Fruit fly (Drosophila melanogaster): ENCODE data around the gene CCT1.

CCT1 gene

DNA sequence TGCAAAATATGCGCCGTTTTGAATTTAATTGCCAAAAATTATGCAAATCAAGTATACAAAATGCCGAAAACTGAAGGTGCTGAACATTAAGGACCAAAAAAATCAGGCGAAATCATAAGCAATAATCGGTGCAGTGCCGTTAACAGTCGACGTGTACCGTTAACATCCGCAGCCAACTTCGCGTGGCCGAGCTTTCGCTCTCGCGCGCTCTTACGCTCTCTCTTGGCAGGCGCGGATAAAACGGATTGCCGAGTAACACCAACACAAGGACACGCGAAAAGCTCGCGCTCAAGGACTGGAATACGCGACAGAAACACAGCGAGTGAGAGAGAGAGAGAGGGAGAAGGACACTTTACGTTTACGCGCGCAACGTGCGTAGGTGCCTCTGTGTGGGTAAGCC lies 21.2 kb downstream of the CCT1 start:
- TF ChIP-seq noc (tag; optimal IDR thresholded peaks at IDR 0.05): no peak

DNA sequence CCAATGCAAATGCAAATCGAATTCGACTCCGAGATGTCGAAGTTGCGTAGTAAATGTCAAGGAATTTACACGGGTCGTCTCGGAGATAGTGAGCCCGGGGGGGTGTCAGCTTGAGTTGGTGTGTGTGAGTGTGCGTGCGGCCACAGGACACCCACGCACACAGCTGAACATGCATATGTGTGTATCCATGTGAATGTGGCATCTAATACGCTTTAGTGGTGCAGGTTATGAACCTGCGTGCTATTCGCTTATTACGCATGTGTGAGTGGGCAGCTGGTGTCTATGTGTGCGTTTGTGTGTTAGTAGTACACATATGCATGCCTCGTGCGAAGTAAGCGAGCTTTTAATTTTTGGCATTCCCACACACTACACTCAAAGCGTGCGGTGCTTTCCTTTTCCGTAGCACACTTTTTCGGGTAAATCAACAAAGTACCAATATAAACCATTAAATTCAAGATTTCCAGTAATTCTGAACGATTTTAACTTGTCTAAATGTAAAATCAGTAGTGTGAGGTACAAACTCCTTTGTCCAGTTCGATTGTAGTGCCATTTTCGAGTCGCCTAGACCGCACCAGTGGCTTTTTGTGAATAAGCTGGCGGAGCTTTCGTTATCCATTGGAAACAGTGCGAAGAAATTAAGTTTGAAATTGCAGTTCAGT lies 22.3 kb downstream of the CCT1 start:
- peak; percentile 54 for TF ChIP-seq noc (tag; optimal IDR thresholded peaks at IDR 0.05)

dm6 chr3R:22467939-22468571 lies 23.2 kb downstream of the CCT1 start, which contains the start of the genes CG5377 and Nrx-1:
Gene CG5377, minus strand, starts transcription at chr3R:22468157.
Gene Nrx-1, plus strand, starts transcription at chr3R:22468512.
- no peak for TF ChIP-seq noc (tag; optimal IDR thresholded peaks at IDR 0.05)

DNA sequence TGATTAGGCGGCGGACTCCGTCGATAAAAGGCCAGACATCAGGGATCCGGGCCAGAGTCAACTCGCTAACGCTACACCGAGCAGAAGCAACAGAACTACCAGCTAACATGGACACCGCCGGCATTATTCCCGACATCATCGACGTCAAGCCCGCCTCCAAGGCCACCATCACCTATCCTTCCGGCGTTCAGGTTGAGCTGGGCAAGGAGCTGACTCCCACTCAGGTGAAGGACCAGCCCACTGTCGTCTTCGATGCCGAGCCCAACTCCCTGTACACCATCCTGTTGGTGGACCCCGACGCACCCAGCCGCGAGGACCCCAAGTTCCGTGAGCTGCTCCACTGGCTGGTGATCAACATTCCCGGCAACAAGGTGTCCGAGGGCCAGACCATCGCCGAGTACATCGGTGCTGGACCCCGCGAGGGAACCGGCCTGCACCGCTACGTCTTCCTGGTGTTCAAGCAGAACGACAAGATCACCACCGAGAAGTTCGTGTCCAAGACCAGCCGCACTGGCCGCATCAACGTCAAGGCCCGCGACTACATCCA lies 25.2 kb downstream of the CCT1 start, which contains the start of gene Pebp1:
Gene Pebp1, plus strand, starts transcription at position 51 of the 547 bp plus-strand sequence.
- TF ChIP-seq noc (tag; optimal IDR thresholded peaks at IDR 0.05): no peak

dm6 chr3R:22465138-22465537 lies 26.1 kb downstream of the CCT1 start:
- no peak for TF ChIP-seq noc (tag; optimal IDR thresholded peaks at IDR 0.05)

DNA sequence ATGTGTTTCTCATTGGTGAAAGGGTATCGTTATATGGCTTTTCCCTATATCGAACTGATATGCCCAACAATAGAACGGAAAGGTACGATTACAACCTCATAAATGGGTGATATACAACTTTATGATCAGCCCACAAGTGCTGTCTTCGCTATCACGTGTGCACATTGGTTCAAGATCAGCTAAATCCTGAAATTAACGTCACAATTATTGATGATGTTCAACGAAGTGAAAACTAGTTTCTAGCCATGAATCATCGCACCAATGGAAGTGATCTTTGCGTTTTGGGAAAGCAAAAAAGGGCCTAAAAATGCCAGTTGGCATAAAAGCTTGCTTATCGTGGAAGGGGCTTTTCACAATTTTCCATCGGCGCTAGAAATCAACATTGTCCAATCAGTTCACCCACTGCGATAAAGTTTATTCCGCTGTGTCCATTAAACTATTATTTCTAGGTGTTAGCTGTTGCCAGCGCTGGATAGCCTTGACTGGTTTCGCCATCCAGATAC lies 26.6 kb downstream of the CCT1 start, which contains the start of gene CG7054:
Gene CG7054, plus strand, starts transcription at position 375 of the 503 bp plus-strand sequence.
- TF ChIP-seq noc (tag; optimal IDR thresholded peaks at IDR 0.05): peak; percentile 73

- TF ChIP-seq noc (tag; optimal IDR thresholded peaks at IDR 0.05): no peak
Measured at dm6 chr3R:22461673-22462585, 29.3 kb downstream of the CCT1 start, which contains the start of the genes Rpn7 and AP-2mu. Gene Rpn7, minus strand, starts transcription at chr3R:22462054. Gene AP-2mu, plus strand, starts transcription at chr3R:22462455.

DNA sequence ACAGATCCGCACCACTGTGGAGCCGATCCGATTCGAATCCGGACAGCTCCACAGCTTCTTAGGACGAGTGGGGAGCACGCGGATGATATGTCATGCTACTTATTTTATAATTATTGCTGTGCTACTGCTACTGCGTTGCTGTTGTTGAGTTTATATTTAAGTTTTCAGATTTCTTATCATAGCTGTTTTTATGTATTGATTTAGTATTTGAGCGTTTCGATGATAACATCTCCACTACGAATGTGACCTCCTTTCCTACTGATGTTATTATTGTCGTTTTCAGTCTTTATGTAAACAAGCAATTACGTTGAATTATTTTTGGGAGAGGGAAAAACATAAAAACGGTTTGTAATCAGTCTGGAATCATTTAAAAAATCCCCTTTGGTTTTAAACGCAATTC lies 35.2 kb downstream of the CCT1 start:
- TF ChIP-seq noc (tag; optimal IDR thresholded peaks at IDR 0.05): no peak

dm6 chr3R:22455335-22455985 lies 35.8 kb downstream of the CCT1 start:
- peak; percentile 24 for TF ChIP-seq noc (tag; optimal IDR thresholded peaks at IDR 0.05)

DNA sequence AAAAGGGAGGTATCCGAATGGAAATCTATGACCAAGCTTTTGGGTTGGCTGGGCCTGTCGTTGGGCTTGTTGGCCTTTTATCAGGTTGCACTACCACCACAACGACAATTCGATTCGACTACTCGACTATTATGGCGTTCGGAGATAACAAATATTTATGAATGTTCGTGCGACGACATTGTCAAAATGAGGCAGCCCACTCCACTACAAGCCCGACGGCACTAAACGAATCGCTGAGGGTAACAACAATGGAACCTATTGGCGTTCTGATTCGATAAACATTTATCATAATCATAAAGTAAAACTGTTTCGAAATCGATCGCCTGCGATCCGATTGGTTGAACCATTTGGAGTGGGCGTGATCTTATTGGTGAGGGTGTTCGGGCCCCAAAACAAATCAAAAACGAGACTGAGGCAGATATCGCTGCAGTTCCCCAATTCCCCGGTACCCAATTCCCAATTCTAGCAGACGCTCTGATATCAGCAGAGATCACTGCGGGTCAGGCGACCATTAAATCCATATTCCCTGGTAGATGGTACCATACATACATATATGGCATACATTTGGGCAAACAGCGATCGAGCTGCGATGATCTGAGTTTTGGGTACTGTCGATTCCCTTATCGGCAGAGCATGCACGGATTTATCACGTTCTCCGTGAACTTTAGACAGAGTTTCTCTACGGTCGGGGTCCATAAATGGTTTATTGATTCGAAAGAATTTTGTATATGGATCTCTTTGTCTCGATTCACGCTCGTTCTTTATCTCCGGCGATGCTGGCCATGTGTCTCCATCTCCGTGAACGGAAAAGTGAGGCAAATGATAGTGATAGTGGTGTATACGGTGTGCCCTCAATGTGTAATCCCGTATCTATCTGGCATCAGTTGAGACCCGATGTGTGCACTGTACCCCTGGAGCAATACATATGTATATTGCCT lies 36.6 kb downstream of the CCT1 start:
- no peak for TF ChIP-seq noc (tag; optimal IDR thresholded peaks at IDR 0.05)

DNA sequence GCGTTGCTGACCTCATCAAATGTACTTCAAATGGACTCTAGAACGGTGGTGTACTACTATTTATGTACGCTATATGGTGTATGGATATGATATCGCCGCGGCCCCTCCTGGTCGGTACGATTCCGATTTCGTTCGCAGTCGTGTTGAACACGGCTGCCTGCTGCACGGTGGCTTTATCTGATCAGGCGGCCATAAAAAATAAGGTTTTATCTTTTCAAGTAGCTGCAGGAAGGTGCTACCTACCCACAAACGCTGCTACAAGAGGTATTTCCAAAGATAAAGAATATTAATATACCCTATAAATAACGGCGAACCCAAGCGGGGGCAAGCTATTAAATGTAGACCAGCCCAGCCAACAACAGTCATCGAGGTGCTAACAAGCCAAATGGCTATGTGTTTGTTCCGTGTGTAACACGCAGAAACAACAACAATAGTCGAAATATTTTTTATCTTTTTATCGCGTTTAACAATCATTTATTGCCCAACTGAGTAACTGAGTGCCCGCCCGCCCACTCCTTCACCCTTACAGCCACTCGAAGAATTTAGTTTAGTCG lies 41.3 kb downstream of the CCT1 start:
- TF ChIP-seq noc (tag; optimal IDR thresholded peaks at IDR 0.05): no peak

DNA sequence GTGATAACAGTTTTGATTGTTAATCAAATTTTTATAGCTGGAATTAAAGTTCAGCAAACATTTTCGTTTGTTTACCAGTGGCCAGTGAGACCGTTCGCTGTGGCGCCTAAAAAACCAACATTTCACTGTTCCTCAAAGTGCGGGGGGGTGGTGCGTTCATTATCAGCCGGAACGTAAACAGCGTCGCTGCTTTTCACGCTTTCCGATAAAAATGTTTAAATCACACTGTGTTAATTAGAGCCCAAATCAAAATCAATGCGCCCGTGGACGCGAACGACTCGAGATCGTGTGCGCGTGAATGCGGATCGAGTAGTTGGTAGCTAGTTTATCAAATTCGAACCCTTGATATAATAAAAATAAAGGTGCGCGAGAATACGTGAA lies 43.4 kb downstream of the CCT1 start, which contains the start of gene CG34376:
Gene CG34376, plus strand, starts transcription at position 226 of the 381 bp plus-strand sequence.
- peak; percentile 28 for TF ChIP-seq noc (tag; optimal IDR thresholded peaks at IDR 0.05)

dm6 chr3R:22447195-22447873 lies 43.9 kb downstream of the CCT1 start, which contains the start of gene CG34288:
Gene CG34288, minus strand, starts transcription at chr3R:22447263.
- peak; percentile 35 for TF ChIP-seq noc (tag; optimal IDR thresholded peaks at IDR 0.05)
